Worm (Caenorhabditis elegans) whole organism, L2 larva: Measurements from ENCODE around the gene C07H4.1.

ENCODE experiments used
- C34F6.9 ChIP-seq: fragments of 150-350 bp; optimal IDR thresholded peaks from 2 replicates; lab custom pipeline; 2014; ENCODE audit warnings: missing biosample characterization, missing genetic modification characterization
- F13H6.1 ChIP-seq: sonication (generic microtip); optimal IDR thresholded peaks from 2 replicates; lab custom pipeline; 2016; ENCODE audit warnings: missing genetic modification characterization, missing compliant biosample characterization
- R02D3.7 ChIP-seq: fragments of 150-350 bp; optimal IDR thresholded peaks from 2 replicates; lab custom pipeline; 2014; ENCODE audit warnings: missing biosample characterization, missing genetic modification characterization
- Y55F3AM.14 ChIP-seq: fragments of 200-800 bp; sonication (Bioruptor generic); optimal IDR thresholded peaks from 2 replicates; lab custom pipeline; 2018; ENCODE audit warnings: mild to moderate bottlenecking, missing genetic modification characterization, missing compliant biosample characterization
- ZK546.5 ChIP-seq: sonication (generic microtip); optimal IDR thresholded peaks from 2 replicates; lab custom pipeline; 2017; ENCODE audit warnings: missing biosample characterization, missing genetic modification characterization
- alr-1 ChIP-seq: fragments of 150-350 bp; optimal IDR thresholded peaks from 2 replicates; lab custom pipeline; 2014; ENCODE audit warnings: missing biosample characterization, missing genetic modification characterization
- aly-2 ChIP-seq: fragments of 150-350 bp; optimal IDR thresholded peaks from 2 replicates; lab custom pipeline; 2014; ENCODE audit warnings: missing biosample characterization, missing genetic modification characterization
- ama-1 ChIP-seq: fragments of 150-350 bp; optimal IDR thresholded peaks from 2 replicates; lab custom pipeline; 2018; ENCODE audit warnings: inconsistent platforms
- blmp-1 ChIP-seq: sonication (generic microtip); optimal IDR thresholded peaks from 2 replicates; lab custom pipeline; 2017; ENCODE audit warnings: missing genetic modification characterization, mild to moderate bottlenecking, missing compliant biosample characterization, antibody characterized with exemption, moderate library complexity; ENCODE audit not compliant: insufficient read depth
- ceh-16 ChIP-seq: fragments of 150-350 bp; optimal IDR thresholded peaks from 2 replicates; lab custom pipeline; 2014; ENCODE audit warnings: missing biosample characterization, missing genetic modification characterization
- ceh-82 ChIP-seq: fragments of 150-350 bp; optimal IDR thresholded peaks from 2 replicates; lab custom pipeline; 2014; ENCODE audit warnings: missing biosample characterization, missing genetic modification characterization
- crh-2 ChIP-seq: sonication (generic microtip); optimal IDR thresholded peaks from 2 replicates; lab custom pipeline; 2017; ENCODE audit warnings: missing biosample characterization, missing genetic modification characterization
- dmd-4 ChIP-seq: sonication (generic microtip); optimal IDR thresholded peaks from 2 replicates; lab custom pipeline; 2017; ENCODE audit warnings: missing biosample characterization, missing genetic modification characterization
- egl-27 ChIP-seq: sonication (generic microtip); optimal IDR thresholded peaks from 3 replicates; lab custom pipeline; 2017; ENCODE audit warnings: missing biosample characterization, missing genetic modification reagents, missing genetic modification characterization
- elt-1 ChIP-seq: fragments of 150-350 bp; optimal IDR thresholded peaks from 2 replicates; lab custom pipeline; 2014; ENCODE audit warnings: missing biosample characterization, missing genetic modification characterization
- elt-3 ChIP-seq: sonication (generic microtip); optimal IDR thresholded peaks from 2 replicates; lab custom pipeline; 2017; ENCODE audit warnings: missing biosample characterization, missing genetic modification characterization
- fos-1 ChIP-seq: fragments of 150-350 bp; optimal IDR thresholded peaks from 2 replicates; lab custom pipeline; 2014; ENCODE audit warnings: missing biosample characterization, missing genetic modification characterization
- gmeb-1 ChIP-seq: fragments of 150-350 bp; optimal IDR thresholded peaks from 2 replicates; lab custom pipeline; 2014; ENCODE audit warnings: missing biosample characterization, missing genetic modification characterization
- lin-11 ChIP-seq: fragments of 150-350 bp; sonication (generic microtip); optimal IDR thresholded peaks from 2 replicates; lab custom pipeline; 2014; ENCODE audit warnings: missing biosample characterization, missing genetic modification characterization, inconsistent platforms, mixed read lengths
- lin-13 ChIP-seq: fragments of 150-350 bp; optimal IDR thresholded peaks from 2 replicates; lab custom pipeline; 2014; ENCODE audit warnings: missing biosample characterization, missing genetic modification reagents, missing genetic modification characterization
- lin-39 ChIP-seq: fragments of 150-350 bp; optimal IDR thresholded peaks from 2 replicates; lab custom pipeline; 2014; ENCODE audit warnings: missing biosample characterization, missing genetic modification reagents, missing genetic modification characterization
- lsy-2 ChIP-seq, 2 experiments: fragments of 150-350 bp in 1 of 2; sonication (generic microtip) in 1 of 2; optimal IDR thresholded peaks; 2 replicates each; lab custom pipeline; 2014 to 2017; ENCODE audit warnings: missing biosample characterization in 2 of 2, missing genetic modification characterization in 2 of 2
- mab-5 ChIP-seq: fragments of 150-350 bp; optimal IDR thresholded peaks from 2 replicates; lab custom pipeline; 2014; ENCODE audit warnings: missing biosample characterization, missing genetic modification characterization
- mbf-1 ChIP-seq: sonication (generic microtip); optimal IDR thresholded peaks from 2 replicates; lab custom pipeline; 2017; ENCODE audit warnings: missing biosample characterization, missing genetic modification characterization
- mdl-1 ChIP-seq, 2 experiments: fragments of 150-350 bp in 1 of 2; sonication (generic microtip) in 1 of 2; optimal IDR thresholded peaks; 2 replicates each; lab custom pipeline; 2017; ENCODE audit warnings: missing biosample characterization in 2 of 2, missing genetic modification characterization in 2 of 2
- nhr-10 ChIP-seq: sonication (generic microtip); optimal IDR thresholded peaks from 2 replicates; lab custom pipeline; 2017; ENCODE audit warnings: missing biosample characterization, missing genetic modification characterization
- nhr-11 ChIP-seq: fragments of 150-350 bp; optimal IDR thresholded peaks from 2 replicates; lab custom pipeline; 2014; ENCODE audit warnings: missing biosample characterization, missing genetic modification characterization
- nhr-12 ChIP-seq: fragments of 150-350 bp; optimal IDR thresholded peaks from 2 replicates; lab custom pipeline; 2014; ENCODE audit warnings: missing biosample characterization, missing genetic modification characterization
- nhr-129 ChIP-seq: fragments of 150-350 bp; optimal IDR thresholded peaks from 2 replicates; lab custom pipeline; 2014; ENCODE audit warnings: missing biosample characterization, missing genetic modification characterization
- nhr-21 ChIP-seq: fragments of 150-350 bp; optimal IDR thresholded peaks from 2 replicates; lab custom pipeline; 2014; ENCODE audit warnings: missing biosample characterization, missing genetic modification characterization
- nhr-23 ChIP-seq: fragments of 150-350 bp; optimal IDR thresholded peaks from 2 replicates; lab custom pipeline; 2014; ENCODE audit warnings: missing biosample characterization, missing genetic modification reagents, missing genetic modification characterization
- nhr-237 ChIP-seq: fragments of 150-350 bp; optimal IDR thresholded peaks from 2 replicates; lab custom pipeline; 2014; ENCODE audit warnings: missing biosample characterization, missing genetic modification characterization
- nhr-25 ChIP-seq: fragments of 150-350 bp; sonication (generic microtip); optimal IDR thresholded peaks from 3 replicates; lab custom pipeline; 2014; ENCODE audit warnings: missing biosample characterization, missing genetic modification characterization
- nhr-6 ChIP-seq: fragments of 150-350 bp; optimal IDR thresholded peaks from 2 replicates; lab custom pipeline; 2014; ENCODE audit warnings: missing biosample characterization, missing genetic modification characterization
- nhr-77 ChIP-seq: fragments of 150-350 bp; optimal IDR thresholded peaks from 2 replicates; lab custom pipeline; 2014; ENCODE audit warnings: missing biosample characterization, missing genetic modification characterization
- peb-1 ChIP-seq: fragments of 150-350 bp; optimal IDR thresholded peaks from 2 replicates; lab custom pipeline; 2014; ENCODE audit warnings: missing biosample characterization, missing genetic modification characterization
- sem-4 ChIP-seq: fragments of 150-350 bp; optimal IDR thresholded peaks from 2 replicates; lab custom pipeline; 2014; ENCODE audit warnings: missing biosample characterization, missing genetic modification reagents, missing genetic modification characterization
- skn-1 ChIP-seq: sonication (generic microtip); optimal IDR thresholded peaks from 2 replicates; lab custom pipeline; 2017; ENCODE audit warnings: missing biosample characterization, missing genetic modification characterization
- sma-3 ChIP-seq: sonication (generic microtip); optimal IDR thresholded peaks from 2 replicates; lab custom pipeline; 2016; ENCODE audit warnings: missing genetic modification reagents, missing genetic modification characterization, missing compliant biosample characterization
- sma-9 ChIP-seq, 2 experiments: fragments of 150-350 bp in 1 of 2; sonication (generic microtip) in 1 of 2; optimal IDR thresholded peaks; 2 replicates each; lab custom pipeline; 2014 to 2016; ENCODE audit warnings: missing genetic modification characterization in 2 of 2, mild to moderate bottlenecking in 1 of 2, missing biosample characterization in 1 of 2, missing compliant biosample characterization in 1 of 2, missing genetic modification reagents in 1 of 2, moderate library complexity in 1 of 2
- snpc-4 ChIP-seq: fragments of 150-350 bp; optimal IDR thresholded peaks from 2 replicates; lab custom pipeline; 2014; ENCODE audit warnings: missing biosample characterization, missing genetic modification characterization
- unc-39 ChIP-seq: fragments of 150-350 bp; optimal IDR thresholded peaks from 2 replicates; lab custom pipeline; 2014; ENCODE audit warnings: missing biosample characterization, missing genetic modification characterization
- unc-55 ChIP-seq: fragments of 150-350 bp; sonication (generic microtip); optimal IDR thresholded peaks from 3 replicates; lab custom pipeline; 2014; ENCODE audit warnings: missing biosample characterization, missing genetic modification reagents, missing genetic modification characterization
- unc-62 ChIP-seq: fragments of 150-350 bp; optimal IDR thresholded peaks from 2 replicates; lab custom pipeline; 2014; ENCODE audit warnings: missing biosample characterization, missing genetic modification reagents, missing genetic modification characterization
- zag-1 ChIP-seq: fragments of 150-350 bp; optimal IDR thresholded peaks from 2 replicates; lab custom pipeline; 2014; ENCODE audit warnings: missing biosample characterization, missing genetic modification characterization
- ztf-11 ChIP-seq: sonication (generic microtip); optimal IDR thresholded peaks from 2 replicates; lab custom pipeline; 2017; ENCODE audit warnings: missing biosample characterization, missing genetic modification characterization
- ztf-4 ChIP-seq: fragments of 150-350 bp; optimal IDR thresholded peaks from 2 replicates; lab custom pipeline; 2014; ENCODE audit warnings: missing biosample characterization, missing genetic modification characterization

The C07H4.1 gene

DNA sequence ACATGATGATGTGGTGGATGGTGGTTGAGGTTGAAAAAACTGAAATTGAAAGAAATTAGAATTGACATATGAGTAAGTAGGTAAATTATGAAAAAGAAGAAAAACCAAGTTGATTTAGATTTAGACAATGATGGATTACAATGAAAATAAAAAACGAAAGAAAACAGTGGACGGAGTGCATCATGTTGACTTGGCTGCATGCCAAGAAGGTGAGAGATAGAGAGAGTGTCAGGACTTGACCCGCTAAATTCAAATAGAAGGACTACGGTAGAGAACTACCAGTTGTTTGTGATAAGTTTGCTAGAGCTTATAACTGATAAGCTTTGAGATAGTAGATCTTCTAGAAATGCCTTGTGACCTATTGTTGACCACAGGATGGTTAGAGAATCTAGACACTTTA is 32.4 kb downstream of the C07H4.1 start, which contains the start of gene T24B8.3:
TSS of gene T24B8.3 (minus strand) at position 39 of the 400 bp plus-strand sequence.
- TF ChIP-seq Y55F3AM.14 = no peak
- TF ChIP-seq F13H6.1 (tag; lab: Kevin White, UChicago) = no peak
- TF ChIP-seq nhr-129 (tag; lab: Kevin White, UChicago) = peak; percentile 27
- TF ChIP-seq skn-1 = no peak
- TF ChIP-seq mab-5 (tag; lab: Kevin White, UChicago) = no peak
- TF ChIP-seq unc-55 = no peak
- TF ChIP-seq C34F6.9 (tag; lab: Kevin White, UChicago) = no peak
- no peak for TF ChIP-seq nhr-21 (tag; lab: Kevin White, UChicago)
- peak; percentile 21 for TF ChIP-seq ama-1
- no peak for TF ChIP-seq ceh-16 (tag; lab: Kevin White, UChicago)
- no peak for TF ChIP-seq alr-1
- TF ChIP-seq ZK546.5 (tag; lab: Kevin White, UChicago) = no peak
- no peak for TF ChIP-seq ztf-11
- TF ChIP-seq elt-3 (tag; lab: Kevin White, UChicago) = no peak
- TF ChIP-seq crh-2 = no peak
- peak; percentile 51 for TF ChIP-seq sma-9 (GFP tag; optimal IDR thresholded peaks at IDR 0.05; lab: Kevin White, UChicago)
- no peak for TF ChIP-seq sma-9 (tag; optimal IDR thresholded peaks at IDR 0.05; lab: Kevin White, UChicago)
- TF ChIP-seq dmd-4 (tag; lab: Kevin White, UChicago) = no peak
- TF ChIP-seq fos-1 (tag; lab: Kevin White, UChicago) = no peak
- TF ChIP-seq nhr-23 (tag; lab: Kevin White, UChicago) = no peak
- TF ChIP-seq gmeb-1 (tag; lab: Kevin White, UChicago) = peak; percentile 4
- no peak for TF ChIP-seq elt-1 (tag; lab: Kevin White, UChicago)
- TF ChIP-seq nhr-6 (tag; lab: Kevin White, UChicago) = peak; percentile 20
- no peak for TF ChIP-seq nhr-12 (tag; lab: Kevin White, UChicago)
- no peak for TF ChIP-seq unc-39 (tag; lab: Kevin White, UChicago)
- no peak for TF ChIP-seq nhr-10 (tag; lab: Kevin White, UChicago)
- TF ChIP-seq R02D3.7 (tag; lab: Kevin White, UChicago) = no peak
- TF ChIP-seq peb-1 (tag; lab: Kevin White, UChicago) = no peak
- TF ChIP-seq nhr-11 (tag; lab: Kevin White, UChicago) = no peak
- no peak for TF ChIP-seq ztf-4
- TF ChIP-seq lsy-2 (tag; optimal IDR thresholded peaks at IDR 0.05; lab: Kevin White, UChicago) = peak in 1 of 2 experiments; percentile 50
- no peak for TF ChIP-seq sma-3 (GFP tag; lab: Kevin White, UChicago)
- TF ChIP-seq mdl-1 (tag; optimal IDR thresholded peaks at IDR 0.05; lab: Kevin White, UChicago) = no peak
- no peak for TF ChIP-seq nhr-77 (tag; lab: Kevin White, UChicago)
- TF ChIP-seq unc-62 (GFP tag; lab: Kevin White, UChicago) = no peak
- no peak for TF ChIP-seq nhr-25 (tag; lab: Kevin White, UChicago)

DNA sequence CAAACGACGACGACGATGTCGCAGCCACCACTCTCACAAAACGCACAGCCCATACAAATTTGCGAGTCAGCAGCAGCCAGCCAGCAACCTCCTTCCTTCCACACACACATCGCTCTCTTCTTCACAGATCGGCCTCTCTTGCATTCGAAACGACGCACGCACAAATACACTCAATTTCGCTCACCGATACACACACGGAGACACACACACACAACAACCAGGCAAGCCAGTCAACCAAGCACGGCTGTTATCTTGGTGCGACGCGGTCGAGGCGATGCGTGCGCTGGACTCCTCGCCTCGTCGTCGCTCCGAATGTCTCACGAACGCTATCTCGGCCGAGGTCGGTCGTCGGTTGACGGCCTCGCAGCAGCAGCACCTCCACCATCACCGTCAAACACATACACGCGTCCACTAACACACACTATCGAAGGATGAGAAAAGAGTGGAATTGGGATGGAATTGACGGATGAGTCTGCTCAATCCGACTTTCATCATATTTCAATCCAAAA is 33.1 kb downstream of the C07H4.1 start:
- TF ChIP-seq aly-2 (tag; lab: Kevin White, UChicago) (no peak), zag-1 (tag; lab: Kevin White, UChicago) (peak; percentile 92), elt-1 (tag; lab: Kevin White, UChicago) (no peak), R02D3.7 (tag; lab: Kevin White, UChicago) (no peak), skn-1 (peak; percentile 26), lsy-2 (tag; optimal IDR thresholded peaks at IDR 0.05; lab: Kevin White, UChicago) (peak; percentile 62 to 86), ceh-82 (tag; lab: Kevin White, UChicago) (peak; percentile 69), sma-3 (GFP tag; lab: Kevin White, UChicago) (peak; percentile 88), mdl-1 (tag; optimal IDR thresholded peaks at IDR 0.05; lab: Kevin White, UChicago) (peak; percentile 63 to 86), dmd-4 (tag; lab: Kevin White, UChicago) (no peak), lin-13 (GFP tag; lab: Kevin White, UChicago) (peak; percentile 88), unc-39 (tag; lab: Kevin White, UChicago) (peak; percentile 86), nhr-6 (tag; lab: Kevin White, UChicago) (peak; percentile 60), sem-4 (tag; lab: Kevin White, UChicago) (peak; percentile 74), lin-39 (peak; percentile 75), F13H6.1 (tag; lab: Kevin White, UChicago) (peak; percentile 94), mab-5 (tag; lab: Kevin White, UChicago) (peak; percentile 68), nhr-25 (tag; lab: Kevin White, UChicago) (peak; percentile 89), nhr-77 (tag; lab: Kevin White, UChicago) (no peak), ztf-4 (peak; percentile 76), nhr-129 (tag; lab: Kevin White, UChicago) (peak; percentile 99), ama-1 (no peak), blmp-1 (tag; lab: Kevin White, UChicago) (no peak), C34F6.9 (tag; lab: Kevin White, UChicago) (peak; percentile 93), gmeb-1 (tag; lab: Kevin White, UChicago) (peak; percentile 61), unc-62 (GFP tag; lab: Kevin White, UChicago) (no peak), lin-11 (tag; lab: Kevin White, UChicago) (peak; percentile 95), egl-27 (tag; lab: Kevin White, UChicago) (peak; percentile 93), nhr-11 (tag; lab: Kevin White, UChicago) (no peak), Y55F3AM.14 (peak; percentile 85), snpc-4 (tag; lab: Kevin White, UChicago) (peak; percentile 25), mbf-1 (tag; lab: Kevin White, UChicago) (no peak), nhr-21 (tag; lab: Kevin White, UChicago) (peak; percentile 86), ceh-16 (tag; lab: Kevin White, UChicago) (peak; percentile 2), nhr-237 (tag; lab: Kevin White, UChicago) (no peak), elt-3 (tag; lab: Kevin White, UChicago) (no peak), crh-2 (peak; percentile 89), ztf-11 (peak; percentile 64), nhr-10 (tag; lab: Kevin White, UChicago) (peak; percentile 6), nhr-23 (tag; lab: Kevin White, UChicago) (no peak)
